Fruit fly (Drosophila melanogaster) S2 (cell line): ENCODE measurements around the gene CG31463.

ENCODE experiments used
- CG8478 ChIP-seq: fragments of >200 bp; optimal IDR thresholded peaks from 2 replicates; lab custom pipeline; 2018
- CTCF ChIP-seq, 2 experiments: fragments of >200 bp; optimal IDR thresholded peaks; 2 replicates each; lab custom pipeline; 2018

Gene CG31463

dm6 chr3R:8282727-8283126, 9.4 kb upstream of the CG31463 start:
- TF ChIP-seq CTCF (optimal IDR thresholded peaks at IDR 0.05; lab: Kevin White, UChicago), result no peak
- no peak for TF ChIP-seq CG8478 (lab: Kevin White, UChicago)

DNA sequence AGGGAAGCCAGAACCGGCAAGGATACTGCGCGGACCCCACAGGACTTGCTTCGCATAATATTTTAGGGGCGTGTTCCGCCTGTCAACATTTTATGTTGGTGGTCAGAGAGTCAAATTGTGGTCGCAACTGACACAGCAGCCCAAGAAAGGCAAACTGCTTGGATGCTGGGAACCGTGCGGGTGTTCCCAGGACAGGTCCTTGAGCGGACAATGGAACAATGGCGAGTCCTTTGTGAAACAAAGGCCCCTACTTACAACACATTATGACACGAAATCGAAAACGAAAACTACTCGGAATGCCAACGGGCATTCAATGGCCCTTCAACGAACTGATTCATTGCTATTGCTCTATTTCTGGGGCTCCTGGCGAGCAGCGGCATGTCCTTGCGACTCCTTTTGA, 7.9 kb upstream of the CG31463 start:
- TF ChIP-seq CTCF (optimal IDR thresholded peaks at IDR 0.05; lab: Kevin White, UChicago), result no peak
- TF ChIP-seq CG8478 (lab: Kevin White, UChicago), result no peak

dm6 chr3R:8285727-8286344, 6.3 kb upstream of the CG31463 start:
- TF ChIP-seq CG8478 (lab: Kevin White, UChicago) (no peak), CTCF (optimal IDR thresholded peaks at IDR 0.05; lab: Kevin White, UChicago) (no peak)

DNA sequence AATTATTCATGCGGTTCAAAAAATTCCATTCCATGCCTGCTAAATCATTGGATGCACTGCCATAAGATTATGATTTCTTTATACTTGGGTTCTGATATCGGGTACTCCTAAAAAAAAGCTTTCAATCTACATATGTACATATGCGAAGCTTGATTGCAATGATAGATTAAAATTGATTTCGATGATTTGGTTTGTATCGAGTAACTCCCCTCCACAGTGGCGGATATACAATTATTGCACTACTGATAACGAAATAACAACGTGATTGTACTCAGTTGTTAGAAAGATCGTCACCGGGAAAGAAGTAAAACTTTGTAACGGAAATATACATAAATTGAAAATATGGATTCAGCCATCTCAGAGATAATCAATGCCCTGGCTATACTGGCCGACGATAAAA, 4.4 kb upstream of the CG31463 start, which contains the start of gene Nazo:
Nazo (plus strand) TSS at position 180 of the 400 bp plus-strand sequence.
- TF ChIP-seq CG8478 (lab: Kevin White, UChicago) (no peak), CTCF (optimal IDR thresholded peaks at IDR 0.05; lab: Kevin White, UChicago) (no peak)

DNA sequence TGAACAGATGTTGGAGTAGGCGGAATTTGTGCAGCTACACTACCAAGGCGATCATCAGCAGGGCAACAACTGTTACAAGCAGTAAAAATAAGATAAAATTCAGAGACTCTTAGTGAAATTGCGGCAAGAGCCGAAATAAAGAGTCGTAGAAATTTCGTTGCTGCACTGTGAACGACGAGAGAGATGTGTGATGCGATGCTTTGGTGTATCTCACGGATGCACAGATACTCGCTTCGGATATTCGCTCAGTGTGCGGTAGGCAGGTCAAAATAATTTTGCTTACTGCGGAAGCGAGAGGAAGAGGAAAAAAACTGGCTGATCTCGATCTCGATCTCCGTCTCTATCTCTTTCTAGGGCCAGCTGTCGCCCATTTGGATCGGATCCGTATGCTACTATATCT, 3.3 kb upstream of the CG31463 start:
- TF ChIP-seq CTCF (optimal IDR thresholded peaks at IDR 0.05; lab: Kevin White, UChicago) (no peak), CG8478 (lab: Kevin White, UChicago) (no peak)

DNA sequence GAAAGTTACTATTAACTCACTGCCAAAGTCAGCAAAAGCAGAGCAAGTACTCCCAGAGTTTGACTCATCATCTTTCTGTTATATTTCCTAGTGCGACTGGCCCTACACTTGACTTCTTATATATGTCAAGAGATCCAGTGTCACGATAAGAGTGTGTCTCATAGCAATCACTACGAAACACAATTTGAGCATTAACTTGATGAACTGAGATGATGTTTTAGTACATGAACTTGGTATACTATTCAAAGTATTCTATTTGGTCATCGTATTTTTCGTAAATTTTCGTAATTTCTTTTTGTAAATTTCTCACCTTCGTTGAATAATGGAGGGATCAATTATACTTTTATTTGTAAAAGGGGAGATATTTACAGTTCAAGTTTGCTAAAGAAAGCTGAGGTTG, 1.7 kb upstream of the CG31463 start, which contains the start of gene CG11672:
CG11672 (minus strand) TSS at position 101 of the 400 bp plus-strand sequence.
- no peak for TF ChIP-seq CTCF (optimal IDR thresholded peaks at IDR 0.05; lab: Kevin White, UChicago)
- TF ChIP-seq CG8478 (lab: Kevin White, UChicago), result no peak

DNA sequence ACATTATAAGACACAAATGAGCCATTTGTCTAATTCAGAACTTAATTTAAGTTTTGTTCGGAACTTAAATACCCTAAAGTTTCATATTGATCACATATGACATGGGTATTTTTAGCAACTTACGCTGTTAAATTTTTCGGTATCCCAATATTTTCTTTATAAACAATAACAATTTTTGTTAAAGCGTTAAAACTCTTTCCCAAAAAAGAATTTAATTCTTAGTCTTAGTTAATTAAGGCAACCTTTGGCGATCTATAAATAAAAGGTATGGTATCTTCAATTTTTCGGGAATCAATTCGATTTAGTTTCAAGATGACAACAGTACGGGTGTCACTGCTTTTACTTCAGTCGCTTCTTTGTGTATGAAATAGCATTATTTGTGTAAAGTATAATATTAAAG, 1.2 kb upstream of the CG31463 start, which contains the start of gene CG31464:
CG31464 (plus strand) TSS at position 301 of the 400 bp plus-strand sequence.
- no peak for TF ChIP-seq CG8478 (lab: Kevin White, UChicago)
- no peak for TF ChIP-seq CTCF (optimal IDR thresholded peaks at IDR 0.05; lab: Kevin White, UChicago)

DNA sequence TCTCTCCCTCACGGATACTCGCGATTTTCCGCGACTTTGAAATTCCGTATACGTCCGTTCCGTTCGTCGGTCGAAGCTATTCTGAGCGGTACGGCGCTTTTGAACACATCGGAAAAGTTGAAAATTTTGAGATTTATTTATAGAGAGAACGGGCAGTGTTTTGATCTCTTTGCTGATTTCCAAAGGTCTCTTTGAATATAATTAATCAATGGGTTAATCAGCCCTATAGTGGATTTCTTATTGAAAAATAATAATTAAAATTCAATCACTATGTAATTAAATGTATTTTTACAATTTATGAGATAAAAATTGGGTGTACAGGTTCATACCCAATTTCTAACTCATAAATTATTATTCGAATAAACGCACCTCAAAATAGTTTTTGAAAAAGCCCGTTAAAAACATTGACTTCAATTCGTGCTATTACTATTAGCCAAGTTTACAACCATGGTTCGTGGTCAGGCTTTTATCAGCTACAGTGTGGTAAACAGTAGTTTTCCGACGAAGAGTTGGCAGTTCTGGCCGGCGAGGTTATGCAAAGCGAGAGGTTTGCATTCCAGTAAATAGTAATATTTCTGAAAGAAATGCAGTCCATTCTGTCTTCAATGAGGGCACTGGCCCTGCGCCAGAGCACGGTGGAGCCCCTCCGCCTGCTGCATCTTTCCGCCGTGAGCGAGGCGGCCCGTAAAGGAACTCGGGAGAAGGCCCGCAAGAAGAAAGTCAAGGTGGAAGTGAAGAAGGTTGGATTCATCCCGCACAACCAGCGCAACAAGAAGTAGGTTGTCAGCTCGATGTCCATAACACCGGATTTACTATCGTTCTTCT, 9.0 kb downstream of the CG31463 start, which contains the start of the genes CG9626 and mRpL1:
CG9626 (minus strand) TSS at position 51 of the 825 bp plus-strand sequence.
mRpL1 (plus strand) TSS at position 513 of the 825 bp plus-strand sequence.
- TF ChIP-seq CG8478 (lab: Kevin White, UChicago) (no peak), CTCF (optimal IDR thresholded peaks at IDR 0.05; lab: Kevin White, UChicago) (peak; percentile 70 to 78)

DNA sequence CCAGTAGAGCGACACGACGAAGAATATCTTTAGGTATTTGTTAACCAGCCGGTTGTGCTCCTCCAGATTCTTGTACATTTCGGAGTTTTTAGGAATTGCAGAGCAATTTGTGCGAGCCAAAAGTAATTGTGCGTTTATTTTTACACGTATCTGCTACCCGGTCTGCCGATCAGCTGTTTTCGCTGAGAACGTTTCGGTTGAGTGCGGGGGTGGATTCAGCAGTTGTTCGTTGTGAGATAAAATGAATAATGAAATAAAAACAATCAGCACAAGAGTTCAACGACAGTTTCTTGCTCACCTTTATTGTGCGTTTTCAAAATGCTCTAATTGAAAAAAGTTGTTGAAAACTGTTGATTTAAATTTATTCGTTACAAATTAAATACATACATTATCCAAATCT, 11.7 kb downstream of the CG31463 start, which contains the start of gene nac:
nac (minus strand) TSS at position 176 of the 400 bp plus-strand sequence.
- no peak for TF ChIP-seq CG8478 (lab: Kevin White, UChicago)
- no peak for TF ChIP-seq CTCF (optimal IDR thresholded peaks at IDR 0.05; lab: Kevin White, UChicago)

DNA sequence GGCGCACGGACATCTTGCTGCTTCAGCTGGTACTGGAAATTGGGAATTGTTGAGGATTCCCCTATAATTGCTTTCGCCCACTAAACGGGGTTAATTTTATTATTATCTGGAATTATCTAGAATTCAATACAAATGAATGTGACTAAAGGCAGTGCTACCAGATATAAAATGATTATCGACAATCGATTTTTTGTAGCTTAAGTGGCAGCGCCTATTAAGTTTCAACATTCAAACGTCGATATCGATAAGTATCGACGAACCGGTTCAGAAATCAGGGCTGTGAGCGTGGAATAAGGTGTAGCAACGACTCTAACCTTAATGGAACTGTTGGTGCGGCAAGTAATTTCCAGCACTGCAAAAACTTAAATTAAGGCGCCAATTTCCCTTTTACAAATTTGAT, 13.0 kb downstream of the CG31463 start, which contains the start of gene Sgt1:
Sgt1 (minus strand) TSS at position 165 of the 400 bp plus-strand sequence.
- TF ChIP-seq CG8478 (lab: Kevin White, UChicago) (no peak), CTCF (optimal IDR thresholded peaks at IDR 0.05; lab: Kevin White, UChicago) (peak; percentile 34 to 63)

DNA sequence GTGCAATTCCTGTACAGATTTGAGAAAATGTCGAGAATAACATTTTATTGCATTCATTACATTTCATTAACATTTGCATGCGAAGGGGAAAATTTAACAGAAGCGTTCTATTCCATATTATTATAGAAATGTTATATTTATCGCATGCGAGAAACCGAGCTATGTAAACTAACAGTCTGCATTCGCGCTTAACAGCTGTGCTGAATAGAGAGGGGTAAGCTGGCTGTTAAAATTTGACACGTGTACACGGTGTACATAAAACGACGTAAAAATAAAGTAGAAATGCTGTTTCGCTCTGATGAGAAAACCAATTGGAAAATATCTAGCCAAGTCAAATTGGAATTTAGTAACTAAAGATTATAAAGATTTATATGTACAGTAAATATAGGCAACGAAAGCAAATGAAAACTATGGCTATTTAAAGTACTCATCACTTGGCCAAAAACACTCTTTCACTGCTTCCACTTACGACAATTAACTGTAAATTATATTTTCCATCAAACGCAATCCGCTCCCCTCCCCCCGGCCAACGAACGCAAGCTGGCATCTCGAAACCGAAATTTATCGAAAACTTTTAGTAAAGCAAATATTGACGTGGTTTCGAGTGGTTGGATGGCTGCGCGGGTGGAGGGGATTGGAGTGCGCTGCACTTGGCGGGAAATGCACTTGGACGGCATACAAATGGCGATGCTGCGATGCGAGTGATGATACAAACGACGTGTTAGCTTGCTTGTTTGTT, 14.2 kb downstream of the CG31463 start:
- TF ChIP-seq CG8478 (lab: Kevin White, UChicago) (no peak), CTCF (optimal IDR thresholded peaks at IDR 0.05; lab: Kevin White, UChicago) (peak; percentile 20 to 50)

dm6 chr3R:8306927-8307261, 14.8 kb downstream of the CG31463 start:
- TF ChIP-seq CTCF (optimal IDR thresholded peaks at IDR 0.05; lab: Kevin White, UChicago) (no peak), CG8478 (lab: Kevin White, UChicago) (no peak)

dm6 chr3R:8307283-8307682, 15.1 kb downstream of the CG31463 start:
- TF ChIP-seq CG8478 (lab: Kevin White, UChicago) (no peak), CTCF (optimal IDR thresholded peaks at IDR 0.05; lab: Kevin White, UChicago) (no peak)

- TF ChIP-seq CG8478 (lab: Kevin White, UChicago), result no peak
- no peak for TF ChIP-seq CTCF (optimal IDR thresholded peaks at IDR 0.05; lab: Kevin White, UChicago)
Observed at dm6 chr3R:8308515-8308959, 16.4 kb downstream of the CG31463 start, which contains the start of gene tex. tex (minus strand) TSS chr3R:8308645.
